Worm (Caenorhabditis elegans) whole organism, young adult: Measurements from ENCODE around the gene clec-55.
A peak's percentile ranks its signal among the peaks of the same experiment; 100 is the strongest.

Experiments
- C06A6.2 ChIP-seq: fragments of 200-800 bp; sonication (Bioruptor generic); conservative IDR thresholded peaks from 2 replicates; pipeline ENCODE4 v1.3.6; 2022; ENCODE audit warnings: missing genetic modification characterization, missing compliant biosample characterization
- C17E4.6 ChIP-seq: fragments of 200-800 bp; sonication (Bioruptor generic); IDR thresholded peaks from 2 replicates; pipeline ENCODE4 v1.3.6; 2022; ENCODE audit warnings: missing genetic modification reagents, missing genetic modification characterization, missing compliant biosample characterization
- D2030.7 ChIP-seq: fragments of 200-800 bp; sonication (Bioruptor generic); IDR thresholded peaks from 2 replicates; pipeline ENCODE4 v1.3.6; 2022; ENCODE audit warnings: missing genetic modification reagents, missing genetic modification characterization, missing compliant biosample characterization
- F23B12.7 ChIP-seq: sonication (generic microtip); optimal IDR thresholded peaks from 2 replicates; lab custom pipeline; 2017; ENCODE audit warnings: missing genetic modification characterization, mild to moderate bottlenecking, missing compliant biosample characterization, antibody characterized with exemption, moderate library complexity; ENCODE audit not compliant: insufficient read depth
- F39B2.1 ChIP-seq: fragments of 200-800 bp; sonication (Bioruptor generic); IDR thresholded peaks from 2 replicates; pipeline ENCODE4 v1.3.6; 2022; ENCODE audit warnings: missing genetic modification reagents, missing genetic modification characterization, missing compliant biosample characterization
- F55B11.4 ChIP-seq: sonication (generic microtip); optimal IDR thresholded peaks from 2 replicates; lab custom pipeline; 2016; ENCODE audit warnings: missing compliant biosample characterization, missing genetic modification characterization, borderline replicate concordance; ENCODE audit not compliant: insufficient read depth
- K11D2.4 ChIP-seq: fragments of 200-800 bp; sonication (Bioruptor generic); IDR thresholded peaks from 2 replicates; pipeline ENCODE4 v1.3.6; 2022; ENCODE audit warnings: missing genetic modification reagents, missing genetic modification characterization, missing compliant biosample characterization
- Y56A3A.18 ChIP-seq: fragments of 200-800 bp; sonication (Bioruptor generic); IDR thresholded peaks from 2 replicates; pipeline ENCODE4 v1.3.6; 2022; ENCODE audit warnings: missing genetic modification reagents, missing genetic modification characterization, missing compliant biosample characterization
- Y67H2A.10 ChIP-seq: fragments of 200-800 bp; sonication (Bioruptor generic); conservative IDR thresholded peaks from 2 replicates; pipeline ENCODE4 v1.3.6; 2022; ENCODE audit warnings: missing genetic modification reagents, missing genetic modification characterization, missing compliant biosample characterization
- ZK185.1 ChIP-seq: sonication (generic microtip); optimal IDR thresholded peaks from 2 replicates; lab custom pipeline; 2016; ENCODE audit warnings: mild to moderate bottlenecking, missing genetic modification characterization, missing compliant biosample characterization; ENCODE audit not compliant: poor library complexity, severe bottlenecking
- atf-7 ChIP-seq: sonication (generic microtip); optimal IDR thresholded peaks from 2 replicates; lab custom pipeline; 2017; ENCODE audit warnings: mild to moderate bottlenecking, missing genetic modification characterization, missing compliant biosample characterization
- attf-5 ChIP-seq: fragments of 200-800 bp; sonication (Bioruptor generic); optimal IDR thresholded peaks from 2 replicates; lab custom pipeline; 2018; ENCODE audit warnings: mild to moderate bottlenecking, missing genetic modification characterization, missing compliant biosample characterization
- cebp-1 ChIP-seq, 2 experiments: fragments of 200-800 bp in 1 of 2; sonication (Bioruptor generic) in 1 of 2; sonication (generic microtip) in 1 of 2; IDR thresholded peaks in 1 of 2; optimal IDR thresholded peaks in 1 of 2; 2 replicates each; pipeline versions ENCODE4 v1.3.6 to Lab custom; 2017 to 2022; ENCODE audit warnings: missing compliant biosample characterization in 2 of 2, missing genetic modification characterization in 2 of 2, mild to moderate bottlenecking in 1 of 2, missing genetic modification reagents in 1 of 2, moderate library complexity in 1 of 2
- ceh-100 ChIP-seq: fragments of 200-800 bp; sonication (Bioruptor generic); IDR thresholded peaks from 2 replicates; pipeline ENCODE4 v1.3.6; 2022; ENCODE audit warnings: missing genetic modification reagents, missing genetic modification characterization, missing compliant biosample characterization
- dox-1 ChIP-seq: fragments of 200-800 bp; sonication (Bioruptor generic); IDR thresholded peaks from 2 replicates; pipeline ENCODE4 v1.3.6; 2022; ENCODE audit warnings: missing genetic modification reagents, missing genetic modification characterization, missing compliant biosample characterization
- dpff-1 ChIP-seq: sonication (generic microtip); optimal IDR thresholded peaks from 2 replicates; lab custom pipeline; 2017; ENCODE audit warnings: mild to moderate bottlenecking, missing genetic modification characterization, missing compliant biosample characterization
- efl-1 ChIP-seq: fragments of 150-350 bp; optimal IDR thresholded peaks from 2 replicates; lab custom pipeline; 2014; ENCODE audit warnings: missing biosample characterization, missing genetic modification reagents, missing genetic modification characterization
- ekl-4 ChIP-seq: fragments of 200-800 bp; sonication (Bioruptor generic); IDR thresholded peaks from 2 replicates; pipeline ENCODE4 v1.3.6; 2022; ENCODE audit warnings: missing genetic modification reagents, missing genetic modification characterization, missing compliant biosample characterization
- fkh-3 ChIP-seq: sonication (generic microtip); optimal IDR thresholded peaks from 2 replicates; lab custom pipeline; 2016; ENCODE audit warnings: mild to moderate bottlenecking, missing genetic modification characterization, missing compliant biosample characterization
- gei-17 ChIP-seq: fragments of 200-800 bp; sonication (Bioruptor generic); optimal IDR thresholded peaks from 2 replicates; lab custom pipeline; 2018; ENCODE audit warnings: mild to moderate bottlenecking, missing genetic modification characterization, missing compliant biosample characterization
- hmg-1.2 ChIP-seq: fragments of 200-800 bp; sonication (Bioruptor generic); IDR thresholded peaks from 2 replicates; pipeline ENCODE4 v1.3.6; 2022; ENCODE audit warnings: missing genetic modification reagents, missing genetic modification characterization, missing compliant biosample characterization
- lin-26 ChIP-seq: fragments of 200-800 bp; sonication (Bioruptor generic); IDR thresholded peaks from 2 replicates; pipeline ENCODE4 v1.3.6; 2022; ENCODE audit warnings: missing genetic modification reagents, missing genetic modification characterization, missing compliant biosample characterization
- lin-35 ChIP-seq, 3 experiments: fragments of 150-350 bp in 2 of 3; sonication (generic microtip) in 1 of 3; optimal IDR thresholded peaks; 2 replicates each; lab custom pipeline; 2014 to 2018; ENCODE audit warnings: missing biosample characterization in 3 of 3, missing genetic modification characterization in 3 of 3, missing genetic modification reagents in 3 of 3
- madf-6 ChIP-seq: fragments of 200-800 bp; sonication (Bioruptor generic); IDR thresholded peaks from 2 replicates; pipeline ENCODE4 v1.3.6; 2022; ENCODE audit warnings: missing genetic modification reagents, missing genetic modification characterization, missing compliant biosample characterization
- madf-8 ChIP-seq: fragments of 200-800 bp; sonication (Bioruptor generic); conservative IDR thresholded peaks from 2 replicates; pipeline ENCODE4 v1.3.6; 2022; ENCODE audit warnings: missing genetic modification reagents, missing genetic modification characterization, missing compliant biosample characterization
- mcd-1 ChIP-seq: fragments of 200-800 bp; sonication (Bioruptor generic); IDR thresholded peaks from 2 replicates; pipeline ENCODE4 v1.3.6; 2022; ENCODE audit warnings: missing genetic modification reagents, missing genetic modification characterization, missing compliant biosample characterization
- mel-28 ChIP-seq: sonication (generic microtip); optimal IDR thresholded peaks from 2 replicates; lab custom pipeline; 2016; ENCODE audit warnings: borderline replicate concordance, mild to moderate bottlenecking, missing genetic modification characterization, missing compliant biosample characterization
- mxl-1 ChIP-seq: sonication (generic microtip); optimal IDR thresholded peaks from 2 replicates; lab custom pipeline; 2016; ENCODE audit warnings: missing genetic modification characterization, missing compliant biosample characterization
- nhr-27 ChIP-seq: fragments of 200-800 bp; sonication (Bioruptor generic); optimal IDR thresholded peaks from 2 replicates; lab custom pipeline; 2018; ENCODE audit warnings: mild to moderate bottlenecking, missing genetic modification characterization, moderate library complexity, missing compliant biosample characterization
- nhr-80 ChIP-seq: sonication (generic microtip); optimal IDR thresholded peaks from 2 replicates; lab custom pipeline; 2016; ENCODE audit warnings: missing genetic modification characterization, missing compliant biosample characterization
- pbrm-1 ChIP-seq: fragments of 200-800 bp; sonication (Bioruptor generic); IDR thresholded peaks from 2 replicates; pipeline ENCODE4 v1.3.6; 2022; ENCODE audit warnings: missing genetic modification reagents, missing genetic modification characterization, missing compliant biosample characterization
- rcor-1 ChIP-seq: fragments of 200-800 bp; sonication (Bioruptor generic); IDR thresholded peaks from 2 replicates; pipeline ENCODE4 v1.3.6; 2022; ENCODE audit warnings: missing genetic modification reagents, missing genetic modification characterization, missing compliant biosample characterization
- repo-1 ChIP-seq: sonication (generic microtip); optimal IDR thresholded peaks from 2 replicates; lab custom pipeline; 2017; ENCODE audit warnings: mild to moderate bottlenecking, missing genetic modification characterization, missing compliant biosample characterization
- sdz-38 ChIP-seq: sonication (generic microtip); optimal IDR thresholded peaks from 2 replicates; lab custom pipeline; 2016; ENCODE audit warnings: missing genotype, missing genetic modification characterization, missing compliant biosample characterization
- snpc-1.3 ChIP-seq: sonication (generic microtip); optimal IDR thresholded peaks from 2 replicates; lab custom pipeline; 2017; ENCODE audit warnings: missing genetic modification characterization, mild to moderate bottlenecking, missing compliant biosample characterization, antibody characterized with exemption, moderate library complexity, missing genotype, missing genetic modification reagents; ENCODE audit not compliant: insufficient read depth
- snpc-4 ChIP-seq, 5 experiments: fragments of 150-350 bp in 1 of 5; sonication (generic microtip) in 4 of 5; optimal IDR thresholded peaks; 2 replicates each; lab custom pipeline; 2014 to 2018; ENCODE audit warnings: missing genetic modification characterization in 5 of 5, missing biosample characterization in 3 of 5, antibody characterized with exemption in 2 of 5, mild to moderate bottlenecking in 2 of 5, missing compliant biosample characterization in 2 of 5, missing genotype in 2 of 5, moderate library complexity in 2 of 5, missing genetic modification reagents in 1 of 5
- tbp1 ChIP-seq: fragments of 200-800 bp; sonication (Bioruptor generic); optimal IDR thresholded peaks from 2 replicates; lab custom pipeline; 2018; ENCODE audit warnings: mild to moderate bottlenecking, missing genetic modification characterization, missing compliant biosample characterization
- zim-3 ChIP-seq: sonication (generic microtip); optimal IDR thresholded peaks from 2 replicates; lab custom pipeline; 2017; ENCODE audit warnings: mild to moderate bottlenecking, missing genetic modification characterization, moderate library complexity, missing compliant biosample characterization
- ztf-18 ChIP-seq: sonication (generic microtip); optimal IDR thresholded peaks from 2 replicates; lab custom pipeline; 2016; ENCODE audit warnings: missing genotype, mild to moderate bottlenecking, missing genetic modification characterization, missing compliant biosample characterization
- ztf-25 ChIP-seq: fragments of 200-800 bp; sonication (Bioruptor generic); IDR thresholded peaks from 2 replicates; pipeline ENCODE4 v1.3.6; 2022; ENCODE audit warnings: missing genetic modification reagents, missing genetic modification characterization, missing compliant biosample characterization
- ztf-6 ChIP-seq: fragments of 200-800 bp; sonication (Bioruptor generic); IDR thresholded peaks from 2 replicates; pipeline ENCODE4 v1.3.6; 2022; ENCODE audit warnings: missing genetic modification reagents, missing genetic modification characterization, missing compliant biosample characterization

The clec-55 gene

DNA sequence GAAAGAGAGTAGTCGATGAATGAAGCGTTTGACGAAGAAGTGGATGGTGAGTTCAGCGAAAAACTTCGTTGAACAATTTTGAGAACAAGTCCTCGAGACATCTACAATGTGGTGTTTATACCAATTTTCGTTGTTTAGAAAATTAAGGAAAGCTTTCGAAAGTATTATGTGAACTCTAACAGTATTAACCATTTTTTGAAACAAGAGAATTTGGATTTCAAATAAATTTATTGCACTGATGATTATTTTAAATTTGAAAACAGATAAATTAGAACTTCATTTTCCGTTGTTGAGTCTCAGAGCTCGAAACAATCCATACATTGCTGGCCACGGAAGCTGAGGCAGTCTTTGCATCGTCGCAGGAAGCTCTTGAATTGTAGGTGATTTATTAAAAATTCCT lies 43.4 kb downstream of the clec-55 start, which contains the start of gene C53A5.16:
C53A5.16 (minus strand) TSS at position 101 of the 400 bp plus-strand sequence.
- no peak for TF ChIP-seq F39B2.1 (GFP tag; lab: Robert Waterston, UW)
- no peak for TF ChIP-seq dpff-1 (tag; lab: Kevin White, UChicago)
- TF ChIP-seq tbp1 (GFP tag; lab: Kevin White, UChicago): no peak
- no peak for TF ChIP-seq repo-1
- TF ChIP-seq madf-8 (GFP tag; lab: Robert Waterston, UW): no peak
- no peak for TF ChIP-seq ztf-25 (GFP tag; lab: Robert Waterston, UW)
- TF ChIP-seq hmg-1.2 (GFP tag; lab: Robert Waterston, UW): no peak
- no peak for TF ChIP-seq nhr-80
- TF ChIP-seq efl-1 (GFP tag; lab: Kevin White, UChicago): no peak
- no peak for TF ChIP-seq K11D2.4 (GFP tag; lab: Robert Waterston, UW)
- TF ChIP-seq Y67H2A.10: no peak
- no peak for TF ChIP-seq ekl-4
- no peak for TF ChIP-seq fkh-3 (tag; lab: Kevin White, UChicago)
- no peak for TF ChIP-seq snpc-1.3 (tag; lab: Kevin White, UChicago)
- no peak for TF ChIP-seq C06A6.2
- TF ChIP-seq gei-17 (GFP tag; lab: Kevin White, UChicago): no peak
- no peak for TF ChIP-seq ztf-18 (tag; lab: Kevin White, UChicago)
- no peak for TF ChIP-seq mxl-1 (tag; lab: Kevin White, UChicago)
- no peak for TF ChIP-seq mel-28 (tag; lab: Kevin White, UChicago)

DNA sequence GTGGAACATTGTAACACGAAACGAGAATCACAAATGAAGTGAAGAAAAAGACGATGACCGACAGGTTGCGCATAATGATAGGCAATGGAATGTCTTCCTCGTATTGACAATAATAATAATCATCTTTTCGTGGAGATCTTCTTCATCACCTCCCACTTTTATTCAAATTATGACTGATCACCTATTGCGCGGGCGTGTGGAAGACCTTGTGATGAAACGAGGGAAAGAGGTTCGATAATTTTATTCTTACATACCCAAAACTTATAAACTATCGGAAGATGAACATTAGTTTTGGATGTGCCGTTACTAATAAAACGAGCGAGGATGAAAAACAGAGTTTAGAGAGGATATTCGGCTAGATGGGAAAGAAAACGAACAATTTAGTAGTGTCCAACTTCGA lies 44.0 kb downstream of the clec-55 start, which contains the start of gene C53A5.2:
C53A5.2 (minus strand) TSS at position 101 of the 400 bp plus-strand sequence.
- TF ChIP-seq ztf-25 (GFP tag; lab: Robert Waterston, UW) (no peak), Y56A3A.18 (0 out of 2 replicates have a peak, but pooled peaks have one; percentile 33)

DNA sequence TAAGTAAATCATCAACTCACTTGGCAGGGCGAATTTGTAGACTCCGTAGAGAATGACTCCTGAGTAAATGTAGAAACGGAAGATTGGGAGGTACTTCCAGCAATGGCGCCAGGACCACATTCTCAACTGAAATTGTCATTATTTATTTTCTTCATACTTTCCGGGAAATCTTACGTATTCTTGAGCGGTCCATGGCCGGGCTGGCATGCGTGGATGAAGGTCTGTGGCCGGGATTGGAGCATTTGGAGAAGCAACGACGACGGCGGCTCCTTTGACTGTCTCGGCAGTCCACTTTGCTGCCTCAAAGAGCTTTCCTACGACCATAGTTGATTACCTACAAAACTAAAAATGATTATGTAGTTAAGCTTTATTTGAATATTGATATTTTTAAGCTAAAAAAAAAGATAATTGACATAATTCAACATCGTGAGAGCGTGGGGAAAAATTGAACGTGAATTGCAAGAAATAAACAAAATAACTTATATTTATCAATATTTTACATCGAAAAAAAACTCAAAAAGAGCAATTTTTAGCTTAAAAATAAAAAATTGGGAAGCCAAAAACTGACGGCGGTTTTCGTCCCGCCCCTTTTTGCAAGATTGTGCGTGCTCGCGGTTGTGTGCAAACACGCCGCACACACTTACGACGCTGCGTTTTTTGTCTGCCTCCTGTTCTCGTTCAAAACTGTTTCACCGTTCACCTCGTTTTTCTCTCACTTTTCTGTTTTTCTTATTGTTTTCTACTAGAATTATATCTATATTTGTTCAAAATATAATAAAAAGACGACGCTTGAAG lies 44.9 kb downstream of the clec-55 start, which contains the start of gene ril-1:
ril-1 (minus strand) TSS at position 342 of the 795 bp plus-strand sequence.
- no peak for TF ChIP-seq sdz-38 (tag; lab: Kevin White, UChicago)
- peak; percentile 57 for TF ChIP-seq ZK185.1 (tag; lab: Kevin White, UChicago)
- 0 out of 2 replicates have a peak, but pooled peaks have one; percentile 7 for TF ChIP-seq madf-6 (GFP tag; lab: Robert Waterston, UW)
- TF ChIP-seq rcor-1: 0 out of 2 replicates have a peak, but pooled peaks have one; percentile 24
- peak; percentile 27; the same call in 1 of the 2 replicates for TF ChIP-seq D2030.7 (GFP tag; lab: Robert Waterston, UW)
- TF ChIP-seq nhr-27 (tag; lab: Kevin White, UChicago): no peak
- TF ChIP-seq nhr-80: peak; percentile 60
- 0 out of 2 replicates have a peak, but pooled peaks have one; percentile 12 for TF ChIP-seq pbrm-1 (GFP tag; lab: Robert Waterston, UW)
- peak; percentile 81 for TF ChIP-seq attf-5 (GFP tag; lab: Kevin White, UChicago)
- TF ChIP-seq atf-7 (tag; lab: Kevin White, UChicago): no peak
- TF ChIP-seq hmg-1.2 (GFP tag; lab: Robert Waterston, UW): peak; percentile 12; the same call in 1 of the 2 replicates
- peak; percentile 64 for TF ChIP-seq F23B12.7 (tag; lab: Kevin White, UChicago)
- peak; percentile 52; the same call in 1 of the 2 replicates for TF ChIP-seq lin-26 (GFP tag; lab: Robert Waterston, UW)
- TF ChIP-seq C17E4.6 (GFP tag; lab: Robert Waterston, UW): no peak
- TF ChIP-seq dox-1 (GFP tag; lab: Robert Waterston, UW): peak; percentile 46; the same call in 1 of the 2 replicates
- TF ChIP-seq lin-35 (GFP tag; optimal IDR thresholded peaks at IDR 0.05; lab: Kevin White, UChicago): peak in 1 of 3 experiments; percentile 38
- peak; percentile 50 for TF ChIP-seq mcd-1 (GFP tag; lab: Robert Waterston, UW)
- no peak for TF ChIP-seq zim-3 (tag; lab: Kevin White, UChicago)
- TF ChIP-seq F55B11.4 (tag; lab: Kevin White, UChicago): no peak
- TF ChIP-seq ceh-100 (GFP tag; lab: Robert Waterston, UW): peak; percentile 53; the same call in 1 of the 2 replicates
- no peak for TF ChIP-seq cebp-1 (GFP tag; IDR thresholded peaks at IDR 0.05; lab: Robert Waterston, UW)
- peak; percentile 13 for TF ChIP-seq cebp-1 (tag; optimal IDR thresholded peaks at IDR 0.05; lab: Kevin White, UChicago)
- no peak for TF ChIP-seq snpc-1.3 (tag; lab: Kevin White, UChicago)
- no peak for TF ChIP-seq ztf-6
- peak; percentile 28 for TF ChIP-seq tbp1 (GFP tag; lab: Kevin White, UChicago)
- TF ChIP-seq snpc-4 (GFP tag; optimal IDR thresholded peaks at IDR 0.05; lab: Kevin White, UChicago): peak; percentile 34
- TF ChIP-seq snpc-4 (tag; optimal IDR thresholded peaks at IDR 0.05; lab: Kevin White, UChicago): peak in 2 of 4 experiments; percentile 46 to 57
